Worm (Caenorhabditis elegans) whole organism, midembryonic: ENCODE data around the gene sre-11.

Experiments
- T22C8.4 ChIP-seq: fragments of 200-800 bp; sonication (Bioruptor generic); IDR thresholded peaks from 2 replicates; pipeline ENCODE4 v1.3.6; 2022; ENCODE audit warnings: missing genetic modification characterization, missing compliant biosample characterization
- flt-1 ChIP-seq: fragments of 200-800 bp; sonication (Bioruptor generic); IDR thresholded peaks from 2 replicates; pipeline ENCODE4 v1.3.6; 2022; ENCODE audit warnings: missing genetic modification characterization, missing compliant biosample characterization
- tab-1 ChIP-seq: fragments of 200-800 bp; sonication (Bioruptor generic); IDR thresholded peaks from 2 replicates; pipeline ENCODE4 v1.3.6; 2022; ENCODE audit warnings: missing genetic modification characterization, missing compliant biosample characterization
- ztf-23 ChIP-seq: fragments of 200-800 bp; sonication (Bioruptor generic); IDR thresholded peaks from 2 replicates; pipeline ENCODE4 v1.3.6; 2022; ENCODE audit warnings: missing genetic modification reagents, missing genetic modification characterization, missing compliant biosample characterization

DNA sequence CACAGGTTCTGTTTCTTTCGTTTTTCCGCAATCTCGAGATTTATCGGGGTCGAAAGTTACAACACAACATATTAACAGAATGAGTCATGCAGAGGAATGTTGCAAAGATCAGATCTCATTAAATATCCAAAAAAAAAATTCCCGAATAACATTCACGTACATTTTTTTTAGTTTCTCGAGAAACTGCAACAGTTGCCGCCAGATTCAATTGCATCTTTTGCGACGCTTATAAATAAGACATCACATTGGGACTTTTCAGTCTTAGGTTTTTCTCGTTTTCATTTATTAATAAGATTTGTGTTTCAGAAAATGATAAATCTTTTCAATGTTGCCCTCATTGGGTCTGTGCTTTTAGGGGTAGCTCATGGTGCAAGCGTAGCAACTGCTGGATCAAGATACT lies 29.9 kb upstream of the sre-11 start, which contains the start of gene ZK105.1:
- TF ChIP-seq tab-1 (GFP tag; lab: Robert Waterston, UW) (no peak), flt-1 (GFP tag; lab: Robert Waterston, UW) (no peak), ztf-23 (no peak), T22C8.4 (no peak)
